Worm (Caenorhabditis elegans): ENCODE data around the gene H39E23.2.

DNA sequence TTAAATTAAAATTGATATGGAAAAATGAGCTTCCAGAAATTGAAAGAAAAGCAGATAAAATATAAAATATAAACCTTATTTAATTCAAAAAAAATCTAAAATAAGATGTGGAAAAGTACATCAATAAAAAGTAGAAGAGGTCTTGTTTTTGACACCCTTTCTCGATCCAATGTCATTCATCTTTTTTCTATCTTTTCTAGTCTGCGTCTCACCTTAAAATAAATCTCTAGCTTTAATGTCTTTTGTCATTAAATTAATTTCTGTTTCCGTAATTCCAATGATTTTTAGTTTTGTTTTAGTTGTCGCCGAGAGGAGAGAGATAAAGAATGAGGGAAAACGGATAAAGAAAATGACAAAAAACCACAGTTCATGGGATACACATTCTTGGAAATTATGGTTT, 39.0 kb downstream of the H39E23.2 start:
- TF ChIP-seq unc-39 (tag; optimal IDR thresholded peaks at IDR 0.05) (no peak), nhr-12 (tag; optimal IDR thresholded peaks at IDR 0.05) (no peak), jun-1 (tag; optimal IDR thresholded peaks at IDR 0.05) (no peak)
